Fruit fly (Drosophila melanogaster): ENCODE data around the gene Det.

dm6 chr3R:17192009-17192408 is 42.5 kb downstream of the Det start:
- TF ChIP-seq h (optimal IDR thresholded peaks at IDR 0.05) (no peak), Sin3A (optimal IDR thresholded peaks at IDR 0.05) (no peak)
